Worm (Caenorhabditis elegans) whole organism, late embryonic: ENCODE measurements around the gene mrps-26.

Experiments used
- ceh-18 ChIP-seq: sonication (generic microtip); optimal IDR thresholded peaks from 2 replicates; lab custom pipeline; 2016; ENCODE audit warnings: missing genetic modification characterization, missing compliant biosample characterization
- ets-4 ChIP-seq: sonication (generic microtip); optimal IDR thresholded peaks from 2 replicates; lab custom pipeline; 2016; ENCODE audit warnings: missing genetic modification characterization, missing compliant biosample characterization
- hlh-13 ChIP-seq: fragments of 200-800 bp; sonication (Bioruptor generic); optimal IDR thresholded peaks from 2 replicates; lab custom pipeline; 2018; ENCODE audit warnings: mild to moderate bottlenecking, missing genetic modification characterization, missing compliant biosample characterization
- hlh-30 ChIP-seq: sonication (generic microtip); optimal IDR thresholded peaks from 2 replicates; lab custom pipeline; 2017; ENCODE audit warnings: antibody characterized with exemption, missing genetic modification characterization, missing compliant biosample characterization; ENCODE audit not compliant: insufficient read depth
- nhr-11 ChIP-seq: fragments of 150-350 bp; optimal IDR thresholded peaks from 2 replicates; lab custom pipeline; 2014; ENCODE audit warnings: missing biosample characterization, missing genetic modification characterization
- pha-4 ChIP-seq: fragments of 150-350 bp; optimal IDR thresholded peaks from 2 replicates; lab custom pipeline; 2018; ENCODE audit warnings: missing biosample characterization, missing genetic modification reagents, missing genetic modification characterization
- unc-86 ChIP-seq: sonication (generic microtip); optimal IDR thresholded peaks from 2 replicates; lab custom pipeline; 2016; ENCODE audit warnings: missing genetic modification characterization, missing compliant biosample characterization

ce11 chrIII:5268486-5268885 lies 34.1 kb downstream of the mrps-26 start:
- TF ChIP-seq ets-4 (tag; lab: Kevin White, UChicago) (no peak), unc-86 (no peak), hlh-30 (tag; lab: Kevin White, UChicago) (no peak), ceh-18 (no peak), pha-4 (tag; lab: Kevin White, UChicago) (no peak), nhr-11 (tag; lab: Kevin White, UChicago) (no peak), hlh-13 (GFP tag; lab: Kevin White, UChicago) (no peak)
